Fruit fly (Drosophila melanogaster) whole organism, adult: ENCODE measurements around the gene Vha26.

Experiments used
- CG14711 ChIP-seq: fragments of 200-800 bp; sonication (Bioruptor generic); optimal IDR thresholded peaks from 2 replicates; lab custom pipeline; 2018; ENCODE audit warnings: missing biosample characterization, mild to moderate bottlenecking, missing genetic modification characterization, moderate library complexity
- CG1620 ChIP-seq: fragments of 200-800 bp; sonication (Bioruptor generic); optimal IDR thresholded peaks from 2 replicates; lab custom pipeline; 2016; ENCODE audit warnings: missing biosample characterization, missing genetic modification characterization
- pad ChIP-seq: fragments of 200-800 bp; sonication (Bioruptor generic); optimal IDR thresholded peaks from 3 replicates; lab custom pipeline; 2017; ENCODE audit warnings: missing biosample characterization, missing genetic modification characterization, mild to moderate bottlenecking, moderate library complexity, missing genetic modification reagents

- TF ChIP-seq CG1620 (GFP tag; lab: Kevin White, UChicago) (no peak), pad (GFP tag; lab: Kevin White, UChicago) (no peak), CG14711 (no peak)
Observed at dm6 chr3R:5615484-5615883, 23.9 kb downstream of the Vha26 start.
